Worm (Caenorhabditis elegans): ENCODE results near the gene vhp-1.

Gene vhp-1

DNA sequence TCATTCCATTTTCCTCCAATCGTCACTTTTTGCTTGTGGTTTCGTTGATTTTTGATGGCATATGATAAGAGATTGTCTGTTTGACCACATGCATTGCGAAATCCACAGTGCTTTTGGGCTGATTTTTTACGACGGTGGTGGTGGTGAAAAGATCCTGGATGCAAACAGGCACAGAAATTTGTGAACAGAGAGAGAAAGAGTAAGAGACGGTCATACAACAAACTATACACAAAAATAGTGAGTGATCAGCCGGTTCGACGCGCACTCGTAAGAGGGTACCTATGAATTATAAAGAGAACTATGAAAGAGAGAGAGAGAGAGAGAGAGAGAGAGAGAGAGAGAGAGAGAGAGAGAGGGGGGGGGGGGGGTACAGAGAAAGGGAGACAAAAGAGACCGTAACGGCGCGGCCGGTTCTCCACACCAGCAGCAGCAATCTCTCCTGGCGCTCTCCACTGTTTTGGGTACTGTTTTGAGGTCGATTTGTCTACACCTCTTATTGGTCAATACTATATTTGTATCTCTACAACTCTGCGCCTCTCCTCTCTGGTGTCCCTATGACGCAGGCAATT is 1.3 kb upstream of the vhp-1 start (continued):
- TF ChIP-seq ceh-20 (GFP tag; IDR thresholded peaks at IDR 0.05) (0 out of 2 replicates have a peak, but pooled peaks have one; percentile 33), tra-1 (GFP tag; IDR thresholded peaks at IDR 0.05) (no peak), T20F7.1 (GFP tag; optimal IDR thresholded peaks at IDR 0.05) (no peak), sdz-12 (GFP tag; optimal IDR thresholded peaks at IDR 0.05) (no peak), lin-29 (GFP tag; IDR thresholded peaks at IDR 0.05) (no peak), lir-3 (tag; optimal IDR thresholded peaks at IDR 0.05) (no peak), attf-4 (tag; optimal IDR thresholded peaks at IDR 0.05) (no peak), saeg-2 (GFP tag; IDR thresholded peaks at IDR 0.05) (no peak), lim-7 (GFP tag; IDR thresholded peaks at IDR 0.05) (no peak), set-16 (GFP tag; IDR thresholded peaks at IDR 0.05) (peak; percentile 98), mep-1 (tag; optimal IDR thresholded peaks at IDR 0.05) (peak; percentile 69), nhr-6 (tag; optimal IDR thresholded peaks at IDR 0.05) (peak; percentile 63), daf-8 (GFP tag; IDR thresholded peaks at IDR 0.05) (no peak), nhr-10 (tag; optimal IDR thresholded peaks at IDR 0.05) (no peak), ama-1 (optimal IDR thresholded peaks at IDR 0.05) (no peak), zip-11 (GFP tag; IDR thresholded peaks at IDR 0.05) (no peak), pqm-1 (tag; optimal IDR thresholded peaks at IDR 0.05) (peak; percentile 67), zfp-2 (tag; optimal IDR thresholded peaks at IDR 0.05) (no peak), Y5F2A.4 (GFP tag; optimal IDR thresholded peaks at IDR 0.05) (no peak), spr-3 (GFP tag; optimal IDR thresholded peaks at IDR 0.05) (peak; percentile 26), D1046.2 (GFP tag; IDR thresholded peaks at IDR 0.05) (no peak), zfp-3 (GFP tag; conservative IDR thresholded peaks at IDR 0.05) (no peak), zag-1 (tag; optimal IDR thresholded peaks at IDR 0.05) (no peak)

ce11 chrII:5323773-5324172 is 697 bp downstream of the vhp-1 start:
- TF ChIP-seq nhr-25 (tag; optimal IDR thresholded peaks at IDR 0.05; ENCODE audit: borderline replicate concordance, insufficient read depth) (no peak), nhr-6 (tag; optimal IDR thresholded peaks at IDR 0.05) (peak; percentile 3), pha-4 (GFP tag; IDR thresholded peaks at IDR 0.05) (peak; percentile 29; the same call in 1 of the 2 replicates), pha-4 (tag; optimal IDR thresholded peaks at IDR 0.05) (no peak), spr-1 (tag; optimal IDR thresholded peaks at IDR 0.05) (no peak), zfp-3 (GFP tag; conservative IDR thresholded peaks at IDR 0.05) (no peak), lim-7 (GFP tag; IDR thresholded peaks at IDR 0.05) (no peak), aha-1 (tag) (no peak), mep-1 (tag; optimal IDR thresholded peaks at IDR 0.05) (peak; percentile 22), tra-1 (GFP tag; IDR thresholded peaks at IDR 0.05) (no peak), daf-16 (GFP tag; optimal IDR thresholded peaks at IDR 0.05) (peak in 1 of 2 experiments; percentile 32), daf-16 (tag; optimal IDR thresholded peaks at IDR 0.05) (peak; percentile 96), fkh-10 (GFP tag; optimal IDR thresholded peaks at IDR 0.05) (no peak), egl-43 (GFP tag; IDR thresholded peaks at IDR 0.05) (no peak), F49E8.2 (tag; optimal IDR thresholded peaks at IDR 0.05; ENCODE audit: borderline replicate concordance) (no peak), F26F4.8 (GFP tag; conservative IDR thresholded peaks at IDR 0.05) (no peak), ceh-32 (tag; optimal IDR thresholded peaks at IDR 0.05; ENCODE audit: poor library complexity) (no peak), ceh-82 (tag; optimal IDR thresholded peaks at IDR 0.05) (no peak), F10B5.3 (tag; optimal IDR thresholded peaks at IDR 0.05) (no peak), sdz-12 (GFP tag; optimal IDR thresholded peaks at IDR 0.05) (no peak), Y75B8A.6 (GFP tag; IDR thresholded peaks at IDR 0.05) (no peak), Y105C5A.15 (GFP tag; IDR thresholded peaks at IDR 0.05) (no peak), nhr-28 (tag; optimal IDR thresholded peaks at IDR 0.05) (peak; percentile 87), ces-1 (GFP tag; optimal IDR thresholded peaks at IDR 0.05) (no peak), unc-130 (GFP tag; optimal IDR thresholded peaks at IDR 0.05) (no peak), gei-8 (GFP tag; optimal IDR thresholded peaks at IDR 0.05) (no peak), hif-1 (tag; optimal IDR thresholded peaks at IDR 0.05) (peak in 1 of 2 experiments; percentile 36), F44E2.7 (GFP tag; IDR thresholded peaks at IDR 0.05) (no peak), lin-38 (GFP tag; IDR thresholded peaks at IDR 0.05) (no peak), D1046.2 (GFP tag; IDR thresholded peaks at IDR 0.05) (no peak), php-3 (GFP tag; IDR thresholded peaks at IDR 0.05) (peak; percentile 73), hlh-11 (tag; optimal IDR thresholded peaks at IDR 0.05) (peak; percentile 91), nhr-41 (GFP tag; IDR thresholded peaks at IDR 0.05) (no peak; the same call in 1 of the 2 replicates), set-16 (GFP tag; IDR thresholded peaks at IDR 0.05) (no peak), snpc-1.2 (GFP tag; IDR thresholded peaks at IDR 0.05) (no peak), daf-8 (GFP tag; IDR thresholded peaks at IDR 0.05) (no peak)
